Worm (Caenorhabditis elegans) whole organism, L4/young adult: ENCODE data around the gene F46B6.13.

ENCODE experiments used
- W03F9.2 ChIP-seq: fragments of 150-350 bp; optimal IDR thresholded peaks from 2 replicates; lab custom pipeline; 2014; ENCODE audit warnings: missing biosample characterization, missing genetic modification characterization
- him-1 ChIP-seq: sonication (generic microtip); optimal IDR thresholded peaks from 2 replicates; lab custom pipeline; 2016; ENCODE audit warnings: missing genotype, missing genetic modification reagents, missing genetic modification characterization, missing compliant biosample characterization

DNA sequence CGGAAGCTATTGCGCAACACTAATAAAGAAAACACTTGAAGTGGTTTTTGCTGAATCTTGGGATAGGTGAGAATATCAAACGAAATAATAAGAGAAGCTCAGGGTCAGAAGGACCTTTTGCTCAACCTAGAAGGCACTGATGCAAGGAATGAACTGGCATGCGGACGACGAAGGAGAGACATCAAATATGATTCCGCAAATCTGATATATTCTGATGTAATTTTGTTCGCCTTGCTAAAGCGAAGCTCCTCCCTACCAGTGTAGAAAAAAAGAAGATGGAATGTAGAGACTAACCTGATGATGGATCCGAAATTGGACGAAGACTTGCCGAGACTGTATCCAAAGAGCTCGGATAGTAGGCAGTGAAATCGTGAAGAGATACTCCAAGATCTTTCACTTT is 31.0 kb downstream of the F46B6.13 start:
- TF ChIP-seq W03F9.2 (tag; lab: Kevin White, UChicago) = no peak
- TF ChIP-seq him-1 (tag; lab: Kevin White, UChicago) = no peak
